Worm (Caenorhabditis elegans) whole organism, L1 larva: ENCODE data around the gene C46C2.7.

ENCODE experiments used
- elt-2 ChIP-seq: sonication (generic microtip); optimal IDR thresholded peaks from 2 replicates; lab custom pipeline; 2016; ENCODE audit warnings: missing genetic modification characterization, mild to moderate bottlenecking, inconsistent platforms, missing compliant biosample characterization, missing genetic modification reagents
- elt-3 ChIP-seq, 6 experiments: fragments of 150-350 bp in 1 of 6; sonication (generic microtip); optimal IDR thresholded peaks; 2 replicates each; lab custom pipeline; 2017 to 2018; ENCODE audit warnings: missing biosample characterization in 6 of 6, missing genetic modification characterization in 6 of 6, inconsistent platforms in 1 of 6
- fos-1 ChIP-seq: fragments of 150-350 bp; optimal IDR thresholded peaks from 2 replicates; lab custom pipeline; 2014; ENCODE audit warnings: missing biosample characterization, missing genetic modification characterization
- pqm-1 ChIP-seq: sonication (generic microtip); optimal IDR thresholded peaks from 3 replicates; lab custom pipeline; 2017; ENCODE audit warnings: missing biosample characterization, missing genetic modification characterization
- tlp-1 ChIP-seq: fragments of 150-350 bp; optimal IDR thresholded peaks from 2 replicates; lab custom pipeline; 2014; ENCODE audit warnings: missing biosample characterization, missing genetic modification characterization
- unc-62 ChIP-seq: fragments of 150-350 bp; optimal IDR thresholded peaks from 2 replicates; lab custom pipeline; 2014; ENCODE audit warnings: missing biosample characterization, missing genetic modification reagents, missing genetic modification characterization
- zip-4 ChIP-seq: fragments of 200-800 bp; sonication (Bioruptor generic); optimal IDR thresholded peaks from 2 replicates; lab custom pipeline; 2018; ENCODE audit warnings: mild to moderate bottlenecking, missing genetic modification characterization, moderate library complexity, missing compliant biosample characterization

ce11 chrIV:9212121-9212520 lies 17.5 kb downstream of the C46C2.7 start, which contains the start of gene C46C2.6:
- TF ChIP-seq pqm-1 (no peak), unc-62 (no peak), elt-2 (tag; lab: Kevin White, UChicago) (no peak), elt-3 (tag; optimal IDR thresholded peaks at IDR 0.05; lab: Kevin White, UChicago) (no peak), zip-4 (GFP tag; lab: Kevin White, UChicago) (no peak), fos-1 (tag; lab: Kevin White, UChicago) (no peak), tlp-1 (tag; lab: Kevin White, UChicago) (no peak)
